Worm (Caenorhabditis elegans): ENCODE results near the gene crm-1.

The crm-1 gene

ce11 chrV:10285853-10286252, 46.1 kb downstream of the crm-1 start:
- TF ChIP-seq M03D4.4 (tag; optimal IDR thresholded peaks at IDR 0.05) (no peak), mab-5 (tag; optimal IDR thresholded peaks at IDR 0.05) (no peak), sem-2 (GFP tag; optimal IDR thresholded peaks at IDR 0.05) (no peak), nhr-2 (tag; optimal IDR thresholded peaks at IDR 0.05) (no peak), ceh-83 (GFP tag; optimal IDR thresholded peaks at IDR 0.05) (no peak), lin-13 (tag; optimal IDR thresholded peaks at IDR 0.05) (no peak), drap-1 (GFP tag; optimal IDR thresholded peaks at IDR 0.05) (no peak), unc-62 (GFP tag; optimal IDR thresholded peaks at IDR 0.05) (no peak), blmp-1 (tag; optimal IDR thresholded peaks at IDR 0.05) (no peak), ztf-11 (tag; optimal IDR thresholded peaks at IDR 0.05) (no peak), flh-1 (GFP tag; optimal IDR thresholded peaks at IDR 0.05) (no peak), lin-32 (GFP tag; optimal IDR thresholded peaks at IDR 0.05) (no peak)

- no peak for TF ChIP-seq cnd-1 (tag; optimal IDR thresholded peaks at IDR 0.05)
- no peak for TF ChIP-seq unc-120 (tag; optimal IDR thresholded peaks at IDR 0.05; ENCODE audit: poor library complexity, severe bottlenecking)
- TF ChIP-seq hlh-1 (tag; optimal IDR thresholded peaks at IDR 0.05) = no peak
- TF ChIP-seq ztf-11 (tag; optimal IDR thresholded peaks at IDR 0.05) = no peak
- TF ChIP-seq flh-1 (GFP tag; optimal IDR thresholded peaks at IDR 0.05) = no peak
- TF ChIP-seq zip-8 (tag; optimal IDR thresholded peaks at IDR 0.05) = no peak
- TF ChIP-seq M03D4.4 (tag; optimal IDR thresholded peaks at IDR 0.05) = no peak
- no peak for TF ChIP-seq tbx-8 (GFP tag; optimal IDR thresholded peaks at IDR 0.05)
- TF ChIP-seq drap-1 (GFP tag; optimal IDR thresholded peaks at IDR 0.05) = no peak
- TF ChIP-seq nhr-2 (tag; optimal IDR thresholded peaks at IDR 0.05) = no peak
- TF ChIP-seq bed-3 (GFP tag; optimal IDR thresholded peaks at IDR 0.05) = no peak
- no peak for TF ChIP-seq nhr-12 (tag; optimal IDR thresholded peaks at IDR 0.05)
- no peak for TF ChIP-seq snpc-4 (tag; optimal IDR thresholded peaks at IDR 0.05)
- TF ChIP-seq sem-2 (GFP tag; optimal IDR thresholded peaks at IDR 0.05) = no peak
- TF ChIP-seq blmp-1 (tag; optimal IDR thresholded peaks at IDR 0.05) = no peak
- TF ChIP-seq ham-2 (GFP tag; optimal IDR thresholded peaks at IDR 0.05) = no peak
- TF ChIP-seq elt-3 (tag; optimal IDR thresholded peaks at IDR 0.05) = no peak
- no peak for TF ChIP-seq nhr-76 (tag; optimal IDR thresholded peaks at IDR 0.05)
- TF ChIP-seq lin-13 (tag; optimal IDR thresholded peaks at IDR 0.05) = no peak
- TF ChIP-seq elt-1 (tag; optimal IDR thresholded peaks at IDR 0.05; ENCODE audit: borderline replicate concordance, insufficient read depth) = no peak
Measured at ce11 chrV:10283444-10283843, 48.5 kb downstream of the crm-1 start, which contains the start of gene lys-3. lys-3 (minus strand) TSS chrV:10283544.

- TF ChIP-seq ztf-11 (tag; optimal IDR thresholded peaks at IDR 0.05) (no peak), cnd-1 (tag; optimal IDR thresholded peaks at IDR 0.05) (no peak), pha-4 (tag; optimal IDR thresholded peaks at IDR 0.05) (no peak), nhr-76 (tag; optimal IDR thresholded peaks at IDR 0.05) (no peak), drap-1 (GFP tag; optimal IDR thresholded peaks at IDR 0.05) (no peak), mep-1 (tag; optimal IDR thresholded peaks at IDR 0.05) (no peak), unc-39 (tag; optimal IDR thresholded peaks at IDR 0.05) (no peak), hlh-1 (tag; optimal IDR thresholded peaks at IDR 0.05) (no peak), bed-3 (GFP tag; optimal IDR thresholded peaks at IDR 0.05) (no peak), flh-1 (GFP tag; optimal IDR thresholded peaks at IDR 0.05) (no peak), sem-2 (GFP tag; optimal IDR thresholded peaks at IDR 0.05) (no peak), elt-1 (tag; optimal IDR thresholded peaks at IDR 0.05; ENCODE audit: borderline replicate concordance, insufficient read depth) (no peak), elt-3 (tag; optimal IDR thresholded peaks at IDR 0.05) (no peak), lin-13 (tag; optimal IDR thresholded peaks at IDR 0.05) (no peak), nhr-12 (tag; optimal IDR thresholded peaks at IDR 0.05) (no peak), unc-120 (tag; optimal IDR thresholded peaks at IDR 0.05; ENCODE audit: poor library complexity, severe bottlenecking) (no peak), sptf-1 (tag; optimal IDR thresholded peaks at IDR 0.05) (no peak)
Measured at ce11 chrV:10281374-10281773, 50.5 kb downstream of the crm-1 start, which contains the start of gene lys-2. lys-2 (minus strand) TSS chrV:10281474.

- no peak for TF ChIP-seq nhr-2 (tag; optimal IDR thresholded peaks at IDR 0.05)
- no peak for TF ChIP-seq drap-1 (GFP tag; optimal IDR thresholded peaks at IDR 0.05)
- no peak for TF ChIP-seq elt-1 (tag; optimal IDR thresholded peaks at IDR 0.05; ENCODE audit: borderline replicate concordance, insufficient read depth)
- no peak for TF ChIP-seq lsy-2 (tag; optimal IDR thresholded peaks at IDR 0.05)
- TF ChIP-seq tbx-8 (GFP tag; optimal IDR thresholded peaks at IDR 0.05) = no peak
- TF ChIP-seq unc-39 (tag; optimal IDR thresholded peaks at IDR 0.05) = no peak
- TF ChIP-seq ceh-39 (tag; optimal IDR thresholded peaks at IDR 0.05) = no peak
- TF ChIP-seq sem-2 (GFP tag; optimal IDR thresholded peaks at IDR 0.05) = no peak
- TF ChIP-seq ham-2 (GFP tag; optimal IDR thresholded peaks at IDR 0.05) = no peak
- TF ChIP-seq lin-32 (GFP tag; optimal IDR thresholded peaks at IDR 0.05) = no peak
- no peak for TF ChIP-seq bed-3 (GFP tag; optimal IDR thresholded peaks at IDR 0.05)
Measured at ce11 chrV:10280112-10280511, 51.8 kb downstream of the crm-1 start.

- TF ChIP-seq ceh-43 (GFP tag; optimal IDR thresholded peaks at IDR 0.05) (no peak), ham-2 (GFP tag; optimal IDR thresholded peaks at IDR 0.05) (no peak), nhr-76 (tag; optimal IDR thresholded peaks at IDR 0.05) (no peak), mls-2 (tag; optimal IDR thresholded peaks at IDR 0.05) (no peak), sem-2 (GFP tag; optimal IDR thresholded peaks at IDR 0.05) (no peak), mab-5 (tag; optimal IDR thresholded peaks at IDR 0.05) (no peak), lin-13 (tag; optimal IDR thresholded peaks at IDR 0.05) (no peak), elt-3 (tag; optimal IDR thresholded peaks at IDR 0.05) (no peak), unc-120 (tag; optimal IDR thresholded peaks at IDR 0.05; ENCODE audit: poor library complexity, severe bottlenecking) (no peak), elt-1 (tag; optimal IDR thresholded peaks at IDR 0.05; ENCODE audit: borderline replicate concordance, insufficient read depth) (no peak)
Measured at ce11 chrV:10277579-10277978, 54.3 kb downstream of the crm-1 start, which contains the start of gene lys-1. lys-1 (plus strand) TSS chrV:10277904.

Measured in whole organism, mixed stage, embryonic.